Comparison of ENCODE assay signal across 2 fruit fly cellular contexts in genomic region chr3L:18621735-18622421, dm6.
TF ChIP-seq lines count a peak whose summit lies in the region.

TSS of gene not (minus strand) at chr3L:18622129.

TF ChIP-seq in whole organism, embryonic, 481 proteins besides CTCF, POLR2A, EP300 and RAD21 (continued from another document):
- TF ChIP-seq chinmo (GFP tag; IDR thresholded peaks at IDR 0.05; lab: Robert Waterston, UW; ENCODE audit: partially characterized antibody), result 0 out of 4 replicates have a peak, but pooled peaks have one; percentile 52
- TF ChIP-seq Dek (tag; optimal IDR thresholded peaks at IDR 0.05; lab: Kevin White, UChicago), result peak; percentile 3
- TF ChIP-seq stc (GFP tag; IDR thresholded peaks at IDR 0.05; lab: Robert Waterston, UW), result no peak
- TF ChIP-seq Adf1 (GFP tag; IDR thresholded peaks at IDR 0.05; lab: Robert Waterston, UW), result 0 out of 2 replicates have a peak, but pooled peaks have one; percentile 82
- TF ChIP-seq CG1602 (GFP tag; optimal IDR thresholded peaks at IDR 0.05; lab: Kevin White, UChicago), result no peak
- TF ChIP-seq pzg (GFP tag; optimal IDR thresholded peaks at IDR 0.05; lab: Kevin White, UChicago), result peak; percentile 3
- TF ChIP-seq sug (tag; optimal IDR thresholded peaks at IDR 0.05; lab: Kevin White, UChicago), result peak; percentile 31
- TF ChIP-seq crp (GFP tag; optimal IDR thresholded peaks at IDR 0.05; lab: Kevin White, UChicago), result peak in 1 of 2 experiments; percentile 59
- TF ChIP-seq prd (optimal IDR thresholded peaks at IDR 0.05; lab: Kevin White, UChicago), result no peak
- 0 out of 3 replicates have a peak, but pooled peaks have one; percentile 9 for TF ChIP-seq prd (GFP tag; IDR thresholded peaks at IDR 0.05; lab: Robert Waterston, UW)
- TF ChIP-seq gfzf (GFP tag; optimal IDR thresholded peaks at IDR 0.05; lab: Kevin White, UChicago), result peak; percentile 67
- no peak for TF ChIP-seq Stat92E (GFP tag; optimal IDR thresholded peaks at IDR 0.05; lab: Kevin White, UChicago)
- TF ChIP-seq emc (GFP tag; optimal IDR thresholded peaks at IDR 0.05; lab: Kevin White, UChicago), result no peak
- peak; percentile 26 for TF ChIP-seq MESR4 (GFP tag; optimal IDR thresholded peaks at IDR 0.05; lab: Kevin White, UChicago)

TF ChIP-seq in whole organism, prepupa, 60 proteins besides CTCF, POLR2A, EP300 and RAD21 (continued from another document):
- peak; percentile 59 for TF ChIP-seq svp (GFP tag; lab: Kevin White, UChicago)
TF ChIP-seq in whole organism, prepupa: peak in this region for 6.
